Worm (Caenorhabditis elegans): Measurements from ENCODE around the gene T15B12.1.

T15B12.1 gene

ce11 chrIII:5310403-5310802, 22.4 kb downstream of the T15B12.1 start:
- no peak for TF ChIP-seq efl-1 (optimal IDR thresholded peaks at IDR 0.05)
- TF ChIP-seq efl-1 (GFP tag; optimal IDR thresholded peaks at IDR 0.05 in 1 of 2), result peak in 1 of 2 experiments; percentile 89
- no peak for TF ChIP-seq ceh-82 (tag; optimal IDR thresholded peaks at IDR 0.05)

ce11 chrIII:5310940-5311339, 23.0 kb downstream of the T15B12.1 start, which contains the start of gene pqe-1:
pqe-1 (plus strand) TSS chrIII:5311240.
- no peak for TF ChIP-seq nhr-47 (tag; optimal IDR thresholded peaks at IDR 0.05)
- TF ChIP-seq tlp-1 (tag; optimal IDR thresholded peaks at IDR 0.05), result no peak
- TF ChIP-seq blmp-1 (tag; optimal IDR thresholded peaks at IDR 0.05), result no peak
- no peak for TF ChIP-seq pax-3 (tag; optimal IDR thresholded peaks at IDR 0.05)
- no peak for TF ChIP-seq lin-15B (tag; optimal IDR thresholded peaks at IDR 0.05)
- no peak for TF ChIP-seq dpl-1 (GFP tag; optimal IDR thresholded peaks at IDR 0.05)
- no peak for TF ChIP-seq swsn-7 (tag; optimal IDR thresholded peaks at IDR 0.05)
- TF ChIP-seq mdl-1 (tag; optimal IDR thresholded peaks at IDR 0.05), result no peak
- TF ChIP-seq fos-1 (tag; optimal IDR thresholded peaks at IDR 0.05), result no peak
- no peak for TF ChIP-seq ceh-90 (tag; optimal IDR thresholded peaks at IDR 0.05)
- no peak for TF ChIP-seq snu-23 (GFP tag; optimal IDR thresholded peaks at IDR 0.05)
- no peak for TF ChIP-seq alr-1 (tag; optimal IDR thresholded peaks at IDR 0.05; ENCODE audit: borderline replicate concordance)
- TF ChIP-seq efl-1 (optimal IDR thresholded peaks at IDR 0.05), result no peak
- no peak for TF ChIP-seq efl-1 (GFP tag; optimal IDR thresholded peaks at IDR 0.05 in 1 of 2)

- TF ChIP-seq mdl-1 (tag; optimal IDR thresholded peaks at IDR 0.05) (peak in 1 of 2 experiments; percentile 21), nhr-85 (tag) (no peak), zag-1 (tag; optimal IDR thresholded peaks at IDR 0.05) (no peak), skn-1 (tag; optimal IDR thresholded peaks at IDR 0.05) (no peak), lin-35 (GFP tag; optimal IDR thresholded peaks at IDR 0.05) (peak in 1 of 2 experiments; percentile 35), ama-1 (optimal IDR thresholded peaks at IDR 0.05) (no peak), elt-2 (tag; optimal IDR thresholded peaks at IDR 0.05) (peak; percentile 27), nhr-20 (tag; optimal IDR thresholded peaks at IDR 0.05) (no peak), nhr-19 (GFP tag; conservative IDR thresholded peaks at IDR 0.05) (0 out of 2 replicates have a peak, but pooled peaks have one; percentile 16), snu-23 (GFP tag; optimal IDR thresholded peaks at IDR 0.05) (no peak), efl-1 (optimal IDR thresholded peaks at IDR 0.05) (no peak), efl-1 (GFP tag; optimal IDR thresholded peaks at IDR 0.05 in 1 of 2) (peak in 1 of 2 experiments; percentile 94)
Observed at ce11 chrIII:5318610-5319009, 30.6 kb downstream of the T15B12.1 start.

ce11 chrIII:5321661-5322060, 33.7 kb downstream of the T15B12.1 start, which contains the start of gene F52C9.3:
F52C9.3 (plus strand) TSS chrIII:5321885.
- TF ChIP-seq unc-130 (tag; optimal IDR thresholded peaks at IDR 0.05) (no peak), elt-2 (tag; optimal IDR thresholded peaks at IDR 0.05) (peak; percentile 29), ama-1 (optimal IDR thresholded peaks at IDR 0.05) (peak; percentile 57), efl-1 (optimal IDR thresholded peaks at IDR 0.05) (no peak), efl-1 (GFP tag; optimal IDR thresholded peaks at IDR 0.05 in 1 of 2) (peak in 1 of 2 experiments; percentile 57), fkh-8 (tag; optimal IDR thresholded peaks at IDR 0.05) (no peak)

ce11 chrIII:5326323-5326722, 38.3 kb downstream of the T15B12.1 start, which contains the start of gene sorf-2:
sorf-2 (plus strand) TSS chrIII:5326623.
- TF ChIP-seq tlp-1 (tag; optimal IDR thresholded peaks at IDR 0.05), result no peak
- no peak for TF ChIP-seq aly-2 (tag; optimal IDR thresholded peaks at IDR 0.05)
- TF ChIP-seq skn-1 (tag; optimal IDR thresholded peaks at IDR 0.05), result no peak
- TF ChIP-seq ceh-82 (tag; optimal IDR thresholded peaks at IDR 0.05), result no peak
- TF ChIP-seq nhr-85 (tag), result no peak
- no peak for TF ChIP-seq unc-86 (tag; optimal IDR thresholded peaks at IDR 0.05)
- no peak for TF ChIP-seq efl-1 (optimal IDR thresholded peaks at IDR 0.05)
- TF ChIP-seq efl-1 (GFP tag; optimal IDR thresholded peaks at IDR 0.05 in 1 of 2), result no peak
- TF ChIP-seq snpc-4 (tag; optimal IDR thresholded peaks at IDR 0.05), result no peak
- no peak for TF ChIP-seq hpl-2 (GFP tag; optimal IDR thresholded peaks at IDR 0.05)
- TF ChIP-seq pag-3 (tag; optimal IDR thresholded peaks at IDR 0.05; ENCODE audit: borderline replicate concordance, insufficient read depth), result no peak

- TF ChIP-seq C16A3.4 (tag; optimal IDR thresholded peaks at IDR 0.05), result no peak
- no peak for TF ChIP-seq lir-3 (tag; optimal IDR thresholded peaks at IDR 0.05; ENCODE audit: poor library complexity)
Observed at ce11 chrIII:5329372-5329771, 41.4 kb downstream of the T15B12.1 start.
